Fruit fly (Drosophila melanogaster): ENCODE measurements around the gene CG9114.

CG9114 gene

DNA sequence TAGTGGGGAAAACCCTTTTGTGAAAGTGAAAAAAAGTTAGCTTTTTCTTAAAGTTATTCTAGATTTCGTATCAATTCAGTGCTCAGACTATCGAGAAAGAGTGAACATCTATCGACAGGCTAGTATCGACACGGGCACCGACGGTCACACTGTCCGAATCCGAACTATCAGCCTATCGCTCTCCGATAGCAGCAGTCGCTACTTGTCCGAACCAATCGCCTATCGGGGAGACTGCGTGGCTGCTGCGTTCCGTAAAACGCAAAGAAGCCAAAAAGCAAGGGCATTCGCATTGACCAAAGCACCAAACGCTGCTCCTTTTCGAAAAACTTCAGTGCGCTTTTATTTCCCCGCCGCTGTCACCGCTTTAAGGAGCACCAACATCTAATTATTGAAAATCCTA lies 13.7 kb downstream of the CG9114 start, which contains the start of gene Top1 (continued):
- TF ChIP-seq dsx (GFP tag; optimal IDR thresholded peaks at IDR 0.05; ENCODE audit: poor library complexity, severe bottlenecking) (no peak), fkh (GFP tag; optimal IDR thresholded peaks at IDR 0.05) (no peak), CG3919 (GFP tag; optimal IDR thresholded peaks at IDR 0.05) (peak; percentile 1), Blimp-1 (GFP tag; optimal IDR thresholded peaks at IDR 0.05) (no peak), Gug (GFP tag; IDR thresholded peaks at IDR 0.05) (no peak), vri (GFP tag; optimal IDR thresholded peaks at IDR 0.05) (no peak), CG32006 (GFP tag; optimal IDR thresholded peaks at IDR 0.05) (no peak), CG11294 (GFP tag; IDR thresholded peaks at IDR 0.05) (0 out of 2 replicates have a peak, but pooled peaks have one; percentile 10), Lpt (GFP tag; optimal IDR thresholded peaks at IDR 0.05) (no peak), Eip93F (GFP tag; optimal IDR thresholded peaks at IDR 0.05) (no peak), Sox14 (GFP tag; optimal IDR thresholded peaks at IDR 0.05) (no peak), CG8632 (GFP tag; optimal IDR thresholded peaks at IDR 0.05) (no peak), CG4318 (GFP tag; optimal IDR thresholded peaks at IDR 0.05) (no peak), net (GFP tag; optimal IDR thresholded peaks at IDR 0.05) (no peak), eg (GFP tag; IDR thresholded peaks at IDR 0.05) (peak; percentile 48), svp (GFP tag) (no peak), CG6276 (GFP tag; optimal IDR thresholded peaks at IDR 0.05) (peak; percentile 13), CG6163 (GFP tag; IDR thresholded peaks at IDR 0.05) (peak; percentile 36; the same call in 1 of the 3 replicates), topi (GFP tag; optimal IDR thresholded peaks at IDR 0.05) (no peak), cyc (GFP tag; optimal IDR thresholded peaks at IDR 0.05) (no peak), CG1621 (tag; optimal IDR thresholded peaks at IDR 0.05) (peak; percentile 23), Ets21C (GFP tag; optimal IDR thresholded peaks at IDR 0.05) (no peak), Hr38 (GFP tag; optimal IDR thresholded peaks at IDR 0.05) (no peak)

DNA sequence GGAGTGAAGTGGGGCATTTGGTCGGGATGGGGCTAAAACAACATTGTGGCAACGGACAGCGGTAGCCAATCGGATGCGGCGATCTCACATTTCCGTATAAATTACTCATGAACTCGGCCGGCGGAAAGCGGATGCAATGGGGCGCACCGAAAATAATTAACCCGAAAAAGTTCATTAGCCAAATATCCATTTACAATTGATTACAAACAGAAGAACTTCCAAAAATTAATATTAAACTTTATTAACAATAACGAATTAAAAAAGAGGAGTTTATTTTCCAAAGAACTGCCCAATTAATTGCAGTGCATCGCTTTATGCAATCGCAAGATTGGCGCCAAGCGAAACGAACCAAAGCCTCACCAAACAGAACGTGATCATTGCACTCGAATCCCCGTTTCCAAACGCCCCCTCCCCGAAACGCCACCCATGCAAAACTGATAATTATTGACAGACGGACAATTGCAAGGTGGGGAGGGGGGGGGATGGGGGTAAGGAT lies 19.1 kb downstream of the CG9114 start:
- TF ChIP-seq Sox15 (GFP tag; optimal IDR thresholded peaks at IDR 0.05) (no peak), CG3032 (tag; optimal IDR thresholded peaks at IDR 0.05) (no peak), CG31627 (GFP tag; optimal IDR thresholded peaks at IDR 0.05) (peak; percentile 25), eg (GFP tag; IDR thresholded peaks at IDR 0.05) (peak; percentile 44; the same call in 1 of the 3 replicates), topi (GFP tag; optimal IDR thresholded peaks at IDR 0.05) (peak; percentile 37), acj6 (GFP tag; optimal IDR thresholded peaks at IDR 0.05) (peak; percentile 25), Sox14 (GFP tag; optimal IDR thresholded peaks at IDR 0.05) (peak; percentile 6), Hr38 (GFP tag; optimal IDR thresholded peaks at IDR 0.05) (no peak), cyc (GFP tag; optimal IDR thresholded peaks at IDR 0.05) (peak; percentile 8), CG11902 (GFP tag; optimal IDR thresholded peaks at IDR 0.05) (no peak), vri (GFP tag; optimal IDR thresholded peaks at IDR 0.05) (no peak), fd59A (GFP tag; optimal IDR thresholded peaks at IDR 0.05) (no peak), CG6808 (GFP tag; optimal IDR thresholded peaks at IDR 0.05) (no peak), salr (GFP tag; optimal IDR thresholded peaks at IDR 0.05) (no peak), CG7368 (GFP tag; optimal IDR thresholded peaks at IDR 0.05) (no peak), Ets96B (tag; optimal IDR thresholded peaks at IDR 0.05) (peak; percentile 5), Hr39 (GFP tag; optimal IDR thresholded peaks at IDR 0.05) (peak; percentile 10), Lpt (GFP tag; optimal IDR thresholded peaks at IDR 0.05) (no peak), Smox (GFP tag; optimal IDR thresholded peaks at IDR 0.05) (no peak), CG11762 (GFP tag; optimal IDR thresholded peaks at IDR 0.05; ENCODE audit: insufficient read depth) (no peak), fd85E (GFP tag; optimal IDR thresholded peaks at IDR 0.05) (no peak), Gug (GFP tag; IDR thresholded peaks at IDR 0.05) (peak; percentile 56), achi (GFP tag; optimal IDR thresholded peaks at IDR 0.05) (peak; percentile 22), CG10669 (GFP tag; optimal IDR thresholded peaks at IDR 0.05) (peak; percentile 16), dsx (GFP tag; optimal IDR thresholded peaks at IDR 0.05; ENCODE audit: poor library complexity, severe bottlenecking) (peak; percentile 3), Sox102F (GFP tag; optimal IDR thresholded peaks at IDR 0.05) (no peak), CG16779 (tag; optimal IDR thresholded peaks at IDR 0.05) (no peak), CG32006 (GFP tag; optimal IDR thresholded peaks at IDR 0.05) (peak; percentile 63), net (GFP tag; optimal IDR thresholded peaks at IDR 0.05) (no peak), Eip75B (GFP tag; optimal IDR thresholded peaks at IDR 0.05) (no peak), Eip93F (GFP tag; optimal IDR thresholded peaks at IDR 0.05) (no peak), CG34406 (GFP tag; optimal IDR thresholded peaks at IDR 0.05) (peak; percentile 31), CG6163 (GFP tag; IDR thresholded peaks at IDR 0.05) (no peak), svp (GFP tag) (peak; percentile 76), CG4318 (GFP tag; optimal IDR thresholded peaks at IDR 0.05) (no peak), Hr4 (GFP tag; optimal IDR thresholded peaks at IDR 0.05) (peak; percentile 13), pdm3 (GFP tag; optimal IDR thresholded peaks at IDR 0.05) (peak; percentile 12), CG8119 (GFP tag; IDR thresholded peaks at IDR 0.05) (0 out of 3 replicates have a peak, but pooled peaks have one; percentile 9), CG9139 (GFP tag; optimal IDR thresholded peaks at IDR 0.05) (no peak), OdsH (GFP tag; optimal IDR thresholded peaks at IDR 0.05) (no peak)

Data from whole organism, prepupa.